Worm (Caenorhabditis elegans): ENCODE results near the gene R09H10.3.

Gene R09H10.3

DNA sequence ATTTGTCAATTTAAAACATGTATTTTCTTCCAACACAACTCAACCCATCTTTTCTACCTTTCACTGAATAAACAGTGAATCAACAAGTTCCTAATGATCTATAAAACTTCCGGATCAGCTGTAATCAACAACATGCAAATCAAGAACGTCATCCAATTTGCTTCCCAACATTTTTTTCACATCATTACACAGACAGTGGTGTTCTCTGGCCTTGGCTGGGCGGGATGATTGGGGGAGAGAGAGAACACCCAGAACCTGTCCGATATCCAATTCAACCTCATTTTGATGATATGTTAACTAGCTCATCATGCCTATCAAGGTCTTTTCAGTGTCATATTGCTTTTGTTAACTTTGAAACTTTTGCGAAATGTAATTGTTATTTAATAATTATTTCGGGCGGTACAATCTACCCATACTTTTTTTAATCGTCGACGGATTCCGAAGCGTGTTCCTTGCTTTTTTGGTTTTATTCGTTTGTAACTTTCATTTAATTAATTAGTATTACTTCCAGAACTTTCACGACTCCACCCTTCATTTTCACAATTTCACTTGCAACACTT lies 8.2 kb downstream of the R09H10.3 start, which contains the start of gene ptr-14:
Gene ptr-14, plus strand, starts transcription at position 510 of the 560 bp plus-strand sequence.
- TF ChIP-seq nhr-85 (tag) (peak; percentile 50), irx-1 (tag; optimal IDR thresholded peaks at IDR 0.05) (no peak), pqm-1 (tag; optimal IDR thresholded peaks at IDR 0.05) (no peak), sox-4 (tag; optimal IDR thresholded peaks at IDR 0.05) (no peak), dsc-1 (tag; optimal IDR thresholded peaks at IDR 0.05) (no peak)

- TF ChIP-seq Y116A8C.19 (tag; optimal IDR thresholded peaks at IDR 0.05; ENCODE audit: borderline replicate concordance) (no peak), nhr-77 (tag; optimal IDR thresholded peaks at IDR 0.05) (no peak), sox-4 (tag; optimal IDR thresholded peaks at IDR 0.05) (no peak), ets-5 (GFP tag; IDR thresholded peaks at IDR 0.05) (no peak), aha-1 (tag; optimal IDR thresholded peaks at IDR 0.05) (no peak), efl-1 (optimal IDR thresholded peaks at IDR 0.05) (no peak), efl-1 (GFP tag; optimal IDR thresholded peaks at IDR 0.05 in 1 of 2) (peak in 1 of 2 experiments; percentile 21), elt-3 (tag; optimal IDR thresholded peaks at IDR 0.05) (peak in 1 of 6 experiments; percentile 57), zag-1 (tag; optimal IDR thresholded peaks at IDR 0.05) (no peak), ama-1 (optimal IDR thresholded peaks at IDR 0.05) (no peak), nhr-237 (tag; optimal IDR thresholded peaks at IDR 0.05) (no peak), grh-1 (GFP tag; IDR thresholded peaks at IDR 0.05) (no peak), rnt-1 (tag; optimal IDR thresholded peaks at IDR 0.05) (no peak), unc-62 (GFP tag; optimal IDR thresholded peaks at IDR 0.05) (no peak), tlp-1 (tag; optimal IDR thresholded peaks at IDR 0.05) (no peak), unc-86 (tag; optimal IDR thresholded peaks at IDR 0.05) (no peak), blmp-1 (tag; optimal IDR thresholded peaks at IDR 0.05) (peak; percentile 76), ztf-11 (tag; optimal IDR thresholded peaks at IDR 0.05) (no peak), vab-15 (tag; optimal IDR thresholded peaks at IDR 0.05) (no peak)
These were observed 9.5 kb downstream of the R09H10.3 start for ce11 chrIV:10616366-10616765.

DNA sequence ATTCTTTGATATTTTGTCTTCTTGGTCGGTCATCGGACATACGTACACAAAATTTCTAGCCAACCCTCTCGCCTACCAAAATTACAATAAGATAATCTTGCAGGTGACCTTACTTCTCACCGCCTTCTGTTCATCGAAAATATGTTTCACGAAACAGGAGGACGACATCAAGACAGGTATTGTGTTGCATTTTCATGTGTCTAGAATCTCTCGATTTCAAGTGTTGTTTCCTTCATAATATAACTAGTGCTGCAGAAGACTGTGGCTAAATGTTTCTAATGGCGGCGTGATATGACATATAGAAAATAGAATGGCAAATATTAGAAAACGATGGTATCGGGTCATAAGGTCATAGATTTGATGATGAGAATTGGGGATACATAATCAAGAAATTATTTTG lies 10.3 kb downstream of the R09H10.3 start:
- no peak for TF ChIP-seq F16B12.6 (tag; optimal IDR thresholded peaks at IDR 0.05)
- peak; percentile 65 for TF ChIP-seq lin-14 (GFP tag; optimal IDR thresholded peaks at IDR 0.05)
- TF ChIP-seq elt-3 (tag; optimal IDR thresholded peaks at IDR 0.05), result peak in 1 of 6 experiments; percentile 46
- no peak for TF ChIP-seq efl-1 (optimal IDR thresholded peaks at IDR 0.05)
- peak in 1 of 2 experiments; percentile 18 for TF ChIP-seq efl-1 (GFP tag; optimal IDR thresholded peaks at IDR 0.05 in 1 of 2)
- peak; percentile 66 for TF ChIP-seq nhr-85 (tag)
- peak in 1 of 2 experiments; percentile 12 for TF ChIP-seq lin-35 (GFP tag; optimal IDR thresholded peaks at IDR 0.05)
- no peak for TF ChIP-seq hpl-2 (GFP tag; optimal IDR thresholded peaks at IDR 0.05)
- TF ChIP-seq snu-23 (GFP tag; optimal IDR thresholded peaks at IDR 0.05), result peak; percentile 24
- peak; percentile 44 for TF ChIP-seq blmp-1 (tag; optimal IDR thresholded peaks at IDR 0.05)
- TF ChIP-seq nhr-20 (tag; optimal IDR thresholded peaks at IDR 0.05), result peak; percentile 50
- no peak for TF ChIP-seq ets-5 (GFP tag; IDR thresholded peaks at IDR 0.05)

- TF ChIP-seq F16B12.6 (tag; optimal IDR thresholded peaks at IDR 0.05) (no peak), egl-13 (tag; optimal IDR thresholded peaks at IDR 0.05) (no peak), skn-1 (tag; optimal IDR thresholded peaks at IDR 0.05) (no peak), ceh-90 (tag; optimal IDR thresholded peaks at IDR 0.05) (no peak), nhr-11 (tag; optimal IDR thresholded peaks at IDR 0.05) (no peak), unc-98 (GFP tag; IDR thresholded peaks at IDR 0.05) (no peak), nhr-28 (tag; optimal IDR thresholded peaks at IDR 0.05) (no peak), zag-1 (tag; optimal IDR thresholded peaks at IDR 0.05) (no peak), grh-1 (GFP tag; IDR thresholded peaks at IDR 0.05) (no peak), tbx-2 (tag; optimal IDR thresholded peaks at IDR 0.05) (no peak), fos-1 (tag; optimal IDR thresholded peaks at IDR 0.05) (no peak), irx-1 (tag; optimal IDR thresholded peaks at IDR 0.05) (no peak), nhr-90 (tag; optimal IDR thresholded peaks at IDR 0.05; ENCODE audit: poor library complexity) (no peak), pqm-1 (tag; optimal IDR thresholded peaks at IDR 0.05) (no peak)
These were observed 14.0 kb downstream of the R09H10.3 start, which contains the start of gene R09H10.7 for ce11 chrIV:10620811-10621210. Gene R09H10.7 (plus strand): TSS chrIV:10621111.

Data from whole organism, L1 larva.